Worm (Caenorhabditis elegans) whole organism, L1 larva: ENCODE data around the gene E02H9.6.

Experiments
- dsc-1 ChIP-seq: sonication (generic microtip); optimal IDR thresholded peaks from 2 replicates; lab custom pipeline; 2016; ENCODE audit warnings: mild to moderate bottlenecking, missing genetic modification characterization, missing compliant biosample characterization
- elt-2 ChIP-seq: sonication (generic microtip); optimal IDR thresholded peaks from 2 replicates; lab custom pipeline; 2016; ENCODE audit warnings: missing genetic modification characterization, mild to moderate bottlenecking, inconsistent platforms, missing compliant biosample characterization, missing genetic modification reagents
- nhr-12 ChIP-seq: sonication (generic microtip); optimal IDR thresholded peaks from 2 replicates; lab custom pipeline; 2017; ENCODE audit warnings: missing biosample characterization, missing genetic modification characterization
- nhr-71 ChIP-seq: sonication (generic microtip); optimal IDR thresholded peaks from 2 replicates; lab custom pipeline; 2016; ENCODE audit warnings: mild to moderate bottlenecking, missing genetic modification characterization, moderate library complexity, missing compliant biosample characterization

DNA sequence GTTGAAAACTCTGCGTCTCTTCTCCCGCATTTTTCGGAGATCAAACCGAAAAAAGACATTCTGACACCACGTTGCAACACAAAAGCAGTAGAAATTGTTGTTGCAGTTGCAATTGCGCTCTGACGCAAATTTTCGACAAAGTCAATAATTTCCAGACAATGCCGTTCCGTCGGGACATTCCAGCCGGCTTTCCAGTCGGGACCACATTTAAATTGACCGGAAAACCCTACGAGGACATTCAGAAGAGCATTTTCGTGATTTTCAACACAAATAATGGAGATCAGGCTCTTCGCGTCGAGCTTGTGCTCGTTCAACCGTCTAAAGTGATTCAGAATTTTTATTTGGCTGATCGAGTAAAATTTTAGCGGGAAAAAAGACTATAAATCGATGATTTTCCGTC is 16.9 kb upstream of the E02H9.6 start:
- TF ChIP-seq nhr-12 (tag; lab: Kevin White, UChicago) (no peak), elt-2 (tag; lab: Kevin White, UChicago) (no peak), nhr-71 (tag; lab: Kevin White, UChicago) (no peak), dsc-1 (tag; lab: Kevin White, UChicago) (no peak)
